Worm (Caenorhabditis elegans) whole organism, L1 larva: Measurements from ENCODE around the gene T07A5.7.

ENCODE experiments used
- C34B4.2 ChIP-seq: sonication (generic microtip); optimal IDR thresholded peaks from 2 replicates; lab custom pipeline; 2017; ENCODE audit warnings: mild to moderate bottlenecking, missing genetic modification characterization, missing compliant biosample characterization
- ama-1 ChIP-seq: fragments of 150-350 bp; optimal IDR thresholded peaks from 2 replicates; lab custom pipeline; 2014
- blmp-1 ChIP-seq: fragments of 150-350 bp; optimal IDR thresholded peaks from 2 replicates; lab custom pipeline; 2014; ENCODE audit warnings: missing biosample characterization, missing genetic modification characterization
- ceh-8 ChIP-seq: fragments of 200-800 bp; sonication (Bioruptor generic); optimal IDR thresholded peaks from 2 replicates; lab custom pipeline; 2018; ENCODE audit warnings: mild to moderate bottlenecking, missing genetic modification characterization, moderate library complexity, missing compliant biosample characterization
- lin-13 ChIP-seq: fragments of 150-350 bp; optimal IDR thresholded peaks from 2 replicates; lab custom pipeline; 2014; ENCODE audit warnings: missing biosample characterization, missing genetic modification reagents, missing genetic modification characterization
- lin-14 ChIP-seq: fragments of 200-800 bp; sonication (Bioruptor generic); optimal IDR thresholded peaks from 2 replicates; lab custom pipeline; 2018; ENCODE audit warnings: mild to moderate bottlenecking, missing genetic modification characterization, moderate library complexity, missing compliant biosample characterization
- mep-1 ChIP-seq: fragments of 150-350 bp; optimal IDR thresholded peaks from 2 replicates; lab custom pipeline; 2014; ENCODE audit warnings: missing biosample characterization, missing genetic modification characterization
- nhr-12 ChIP-seq: sonication (generic microtip); optimal IDR thresholded peaks from 2 replicates; lab custom pipeline; 2017; ENCODE audit warnings: missing biosample characterization, missing genetic modification characterization
- nhr-19 ChIP-seq: fragments of 200-800 bp; sonication (Bioruptor generic); conservative IDR thresholded peaks from 2 replicates; pipeline ENCODE4 v1.3.6; 2022; ENCODE audit warnings: missing genetic modification characterization, missing compliant biosample characterization
- skn-1 ChIP-seq: fragments of 150-350 bp; optimal IDR thresholded peaks from 2 replicates; lab custom pipeline; 2014; ENCODE audit warnings: missing biosample characterization, missing genetic modification characterization
- unc-62 ChIP-seq: fragments of 150-350 bp; optimal IDR thresholded peaks from 2 replicates; lab custom pipeline; 2014; ENCODE audit warnings: missing biosample characterization, missing genetic modification reagents, missing genetic modification characterization
- ztf-11 ChIP-seq, 2 experiments: sonication (generic microtip); optimal IDR thresholded peaks; 2 replicates each; lab custom pipeline; 2016 to 2017; ENCODE audit warnings: missing genetic modification characterization in 2 of 2, missing biosample characterization in 1 of 2, missing compliant biosample characterization in 1 of 2

DNA sequence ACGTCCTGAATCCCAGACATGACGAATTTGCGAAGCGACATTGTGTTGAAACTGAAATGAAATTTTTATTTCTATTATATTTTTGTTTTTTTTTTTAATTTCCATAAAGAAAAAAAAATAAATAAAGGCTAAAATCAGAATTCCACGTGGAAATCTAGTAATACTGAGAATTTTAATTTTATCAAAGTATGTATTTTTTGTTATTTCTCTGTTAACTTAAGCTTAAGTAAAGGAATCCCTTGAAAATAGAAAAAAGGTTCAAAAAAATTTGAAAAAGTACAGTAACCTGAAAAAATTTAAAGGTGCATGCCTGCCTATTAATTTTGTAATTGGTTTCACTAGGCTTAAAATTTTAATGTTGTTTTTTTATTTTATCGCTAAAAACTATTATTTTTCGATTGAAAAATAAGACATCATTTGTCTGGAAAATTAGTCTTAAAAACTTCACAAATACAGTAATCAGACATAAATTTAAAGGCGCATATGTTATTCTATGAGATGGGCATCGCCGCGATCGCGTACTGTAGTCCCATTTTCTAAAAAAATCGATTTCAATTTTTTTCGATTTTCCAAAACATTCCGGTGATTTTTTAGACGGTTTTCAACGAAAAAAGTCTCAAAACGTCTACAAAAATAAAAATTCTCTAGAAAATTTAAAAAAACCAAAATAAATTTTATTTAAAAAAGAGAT, 19.6 kb upstream of the T07A5.7 start, which contains the start of gene nex-2:
- no peak for TF ChIP-seq ama-1 (lab: Kevin White, UChicago)
- no peak for TF ChIP-seq blmp-1
- TF ChIP-seq skn-1 (tag; lab: Kevin White, UChicago) = no peak
- no peak for TF ChIP-seq lin-14 (GFP tag; lab: Kevin White, UChicago)
- TF ChIP-seq nhr-12 (tag; lab: Kevin White, UChicago) = no peak
- no peak for TF ChIP-seq lin-13 (GFP tag; lab: Kevin White, UChicago)
- no peak for TF ChIP-seq mep-1 (tag; lab: Kevin White, UChicago)
- TF ChIP-seq unc-62 = no peak
- TF ChIP-seq ceh-8 (GFP tag; lab: Kevin White, UChicago) = no peak
- no peak for TF ChIP-seq ztf-11 (tag; optimal IDR thresholded peaks at IDR 0.05; lab: Kevin White, UChicago)
- no peak for TF ChIP-seq C34B4.2
- no peak for TF ChIP-seq nhr-19
